Fruit fly (Drosophila melanogaster) whole organism, embryonic: Measurements from ENCODE around the gene CG9886.

ENCODE experiments used
- Ada2b ChIP-seq: fragments of 200-800 bp; sonication (Bioruptor generic); IDR thresholded peaks from 2 replicates; pipeline ENCODE4 v1.3.6; 2022; ENCODE audit warnings: missing biosample characterization, missing genetic modification characterization
- Adf1 ChIP-seq: fragments of 200-800 bp; sonication (Bioruptor generic); IDR thresholded peaks from 2 replicates; pipeline ENCODE4 v1.3.6; 2022; ENCODE audit warnings: missing biosample characterization, missing genetic modification characterization
- Antp ChIP-seq: fragments of 200-800 bp; sonication (Bioruptor generic); optimal IDR thresholded peaks from 3 replicates; lab custom pipeline; 2016; ENCODE audit warnings: missing biosample characterization, missing genetic modification characterization
- CG1024 ChIP-seq: fragments of 200-800 bp; sonication (Bioruptor generic); IDR thresholded peaks from 2 replicates; pipeline ENCODE4 v1.3.6; 2022; ENCODE audit warnings: missing biosample characterization, missing genetic modification characterization
- CG10462 ChIP-seq: fragments of 200-800 bp; sonication (Bioruptor generic); optimal IDR thresholded peaks from 2 replicates; lab custom pipeline; 2016; ENCODE audit warnings: missing biosample characterization, missing genetic modification characterization
- CG12155 ChIP-seq: fragments of 200-800 bp; sonication (Bioruptor generic); optimal IDR thresholded peaks from 3 replicates; lab custom pipeline; 2016; ENCODE audit warnings: missing biosample characterization, missing genetic modification characterization
- CG12391 ChIP-seq: fragments of 200-800 bp; sonication (Bioruptor generic); optimal IDR thresholded peaks from 3 replicates; lab custom pipeline; 2018; ENCODE audit warnings: missing biosample characterization, mild to moderate bottlenecking, missing genetic modification characterization, moderate library complexity
- CG12744 ChIP-seq: fragments of 200-800 bp; sonication (Bioruptor generic); optimal IDR thresholded peaks from 2 replicates; lab custom pipeline; 2016; ENCODE audit warnings: missing biosample characterization, missing genetic modification characterization
- CG14050 ChIP-seq: fragments of 200-800 bp; sonication (Bioruptor generic); IDR thresholded peaks from 3 replicates; pipeline ENCODE4 v1.3.6; 2022; ENCODE audit warnings: missing biosample characterization, missing genetic modification characterization
- CG14965 ChIP-seq: fragments of 200-800 bp; sonication (Bioruptor generic); optimal IDR thresholded peaks from 2 replicates; lab custom pipeline; 2016; ENCODE audit warnings: missing biosample characterization, missing genetic modification characterization, borderline replicate concordance
- CG15601 ChIP-seq: fragments of 200-800 bp; sonication (Bioruptor generic); optimal IDR thresholded peaks from 3 replicates; lab custom pipeline; 2019; ENCODE audit warnings: missing biosample characterization, mild to moderate bottlenecking, missing genetic modification characterization, moderate library complexity
- CG1603 ChIP-seq: fragments of 200-800 bp; sonication (Bioruptor generic); optimal IDR thresholded peaks from 2 replicates; lab custom pipeline; 2019; ENCODE audit warnings: missing biosample characterization, mild to moderate bottlenecking, missing genetic modification characterization, moderate library complexity
- CG2889 ChIP-seq: fragments of 200-800 bp; sonication (Bioruptor generic); IDR thresholded peaks from 3 replicates; pipeline ENCODE4 v1.3.6; 2022; ENCODE audit warnings: missing biosample characterization, missing genetic modification characterization
- CG30403 ChIP-seq: fragments of 200-800 bp; sonication (Bioruptor generic); optimal IDR thresholded peaks from 3 replicates; lab custom pipeline; 2016; ENCODE audit warnings: missing biosample characterization, missing genetic modification characterization
- CG33213 ChIP-seq: fragments of 200-800 bp; sonication (Bioruptor generic); optimal IDR thresholded peaks from 3 replicates; lab custom pipeline; 2016; ENCODE audit warnings: missing biosample characterization, missing genetic modification characterization
- CG4328 ChIP-seq: fragments of 200-800 bp; sonication (Bioruptor generic); optimal IDR thresholded peaks from 3 replicates; lab custom pipeline; 2017; ENCODE audit warnings: missing biosample characterization, missing genetic modification reagents, missing genetic modification characterization
- CG6654 ChIP-seq: fragments of 200-800 bp; sonication (Bioruptor generic); optimal IDR thresholded peaks from 2 replicates; lab custom pipeline; 2017; ENCODE audit warnings: missing biosample characterization, mild to moderate bottlenecking, missing genetic modification characterization
- CG6689 ChIP-seq: fragments of 200-800 bp; sonication (Bioruptor generic); IDR thresholded peaks from 2 replicates; pipeline ENCODE4 v1.3.6; 2022; ENCODE audit warnings: missing biosample characterization, missing genetic modification characterization
- CG7745 ChIP-seq: fragments of 200-800 bp; sonication (Bioruptor generic); optimal IDR thresholded peaks from 2 replicates; lab custom pipeline; 2018; ENCODE audit warnings: missing biosample characterization, mild to moderate bottlenecking, missing genetic modification characterization, moderate library complexity
- Gsc ChIP-seq: fragments of 200-800 bp; sonication (Bioruptor generic); IDR thresholded peaks from 2 replicates; pipeline ENCODE4 v1.3.6; 2022; ENCODE audit warnings: missing biosample characterization, missing genetic modification characterization
- Med ChIP-seq: fragments of 200-800 bp; sonication (Bioruptor generic); peaks from one replicate; lab custom pipeline; 2016; ENCODE audit warnings: missing biosample characterization, missing genetic modification characterization, mild to moderate bottlenecking, inconsistent platforms, moderate library complexity
- Mrtf ChIP-seq: fragments of 200-800 bp; sonication (Bioruptor generic); IDR thresholded peaks from 3 replicates; pipeline ENCODE4 v1.3.6; 2022; ENCODE audit warnings: missing biosample characterization, missing genetic modification characterization
- Myb ChIP-seq: fragments of 200-800 bp; sonication (Bioruptor generic); optimal IDR thresholded peaks from 2 replicates; lab custom pipeline; 2016; ENCODE audit warnings: missing biosample characterization, missing genetic modification characterization
- Opbp ChIP-seq: fragments of 200-800 bp; sonication (Bioruptor generic); IDR thresholded peaks from 3 replicates; pipeline ENCODE4 v1.3.6; 2022; ENCODE audit warnings: missing biosample characterization, missing genetic modification characterization; ENCODE audit not compliant: partially characterized antibody
- Rfx ChIP-seq: fragments of 200-800 bp; sonication (Bioruptor generic); IDR thresholded peaks from 2 replicates; pipeline ENCODE4 v1.3.6; 2022; ENCODE audit warnings: missing biosample characterization, missing genetic modification characterization
- Side ChIP-seq: fragments of 200-800 bp; sonication (Bioruptor generic); optimal IDR thresholded peaks from 2 replicates; lab custom pipeline; 2016; ENCODE audit warnings: missing biosample characterization, missing genetic modification characterization
- Sox102F ChIP-seq: fragments of 200-800 bp; sonication (Bioruptor generic); optimal IDR thresholded peaks from 2 replicates; lab custom pipeline; 2018; ENCODE audit warnings: missing biosample characterization, mild to moderate bottlenecking, missing genetic modification characterization, moderate library complexity
- YL-1 ChIP-seq: fragments of 200-800 bp; sonication (Bioruptor generic); optimal IDR thresholded peaks from 3 replicates; lab custom pipeline; 2017; ENCODE audit warnings: missing biosample characterization, mild to moderate bottlenecking, missing genetic modification characterization
- bowl ChIP-seq: fragments of 200-800 bp; sonication (Bioruptor generic); IDR thresholded peaks from 2 replicates; pipeline ENCODE4 v1.3.6; 2022; ENCODE audit warnings: missing biosample characterization, missing genetic modification characterization
- cas ChIP-seq: fragments of 200-800 bp; sonication (Bioruptor generic); IDR thresholded peaks from 2 replicates; pipeline ENCODE4 v1.3.6; 2022; ENCODE audit warnings: missing biosample characterization, missing genetic modification characterization
- corto ChIP-seq: fragments of 200-800 bp; sonication (Bioruptor generic); optimal IDR thresholded peaks from 2 replicates; lab custom pipeline; 2016; ENCODE audit warnings: missing biosample characterization, mild to moderate bottlenecking, missing genetic modification characterization, moderate library complexity
- crp ChIP-seq, 2 experiments: fragments of 200-800 bp; sonication (Bioruptor generic); optimal IDR thresholded peaks; 2 replicates in 1 of 2; 3 replicates in 1 of 2; lab custom pipeline; 2017; ENCODE audit warnings: missing biosample characterization in 2 of 2, missing genetic modification characterization in 2 of 2, mild to moderate bottlenecking in 1 of 2, moderate library complexity in 1 of 2
- dpn ChIP-seq, 2 experiments: fragments of 200-800 bp; sonication (Bioruptor generic); optimal IDR thresholded peaks; 3 replicates each; lab custom pipeline; 2016; ENCODE audit warnings: missing biosample characterization in 2 of 2, missing genetic modification characterization in 2 of 2
- dysf ChIP-seq: fragments of 200-800 bp; sonication (Bioruptor generic); IDR thresholded peaks from 3 replicates; pipeline ENCODE4 v1.3.6; 2022; ENCODE audit warnings: missing biosample characterization, missing genetic modification characterization
- exex ChIP-seq: fragments of 200-800 bp; sonication (Bioruptor generic); optimal IDR thresholded peaks from 4 replicates; lab custom pipeline; 2018; ENCODE audit warnings: missing biosample characterization, mild to moderate bottlenecking, missing genetic modification characterization, moderate library complexity
- jigr1 ChIP-seq: fragments of 200-800 bp; sonication (Bioruptor generic); IDR thresholded peaks from 3 replicates; pipeline ENCODE4 v1.3.6; 2022; ENCODE audit warnings: missing biosample characterization, missing genetic modification characterization
- lola ChIP-seq, 3 experiments: fragments of >200 bp in 2 of 3; fragments of 200-800 bp in 1 of 3; sonication (Bioruptor generic) in 1 of 3; optimal IDR thresholded peaks; 2 replicates each; lab custom pipeline; 2017 to 2019; ENCODE audit warnings: missing biosample characterization in 3 of 3, missing genetic modification characterization in 3 of 3, mild to moderate bottlenecking in 1 of 3, moderate library complexity in 1 of 3
- luna ChIP-seq: fragments of 200-800 bp; sonication (Bioruptor generic); optimal IDR thresholded peaks from 2 replicates; lab custom pipeline; 2016; ENCODE audit warnings: missing biosample characterization, missing genetic modification characterization
- mirr ChIP-seq: fragments of 200-800 bp; sonication (Bioruptor generic); optimal IDR thresholded peaks from 3 replicates; lab custom pipeline; 2018; ENCODE audit warnings: missing biosample characterization, mild to moderate bottlenecking, missing genetic modification characterization
- nau ChIP-seq: fragments of 200-800 bp; sonication (Bioruptor generic); optimal IDR thresholded peaks from 3 replicates; lab custom pipeline; 2017; ENCODE audit warnings: missing biosample characterization, mild to moderate bottlenecking, missing genetic modification characterization, missing genetic modification reagents
- rib ChIP-seq: fragments of 200-800 bp; sonication (Bioruptor generic); IDR thresholded peaks from 2 replicates; pipeline ENCODE4 v1.3.6; 2022; ENCODE audit warnings: missing biosample characterization, missing genetic modification characterization
- sc ChIP-seq, 3 experiments: fragments of >200 bp in 2 of 3; fragments of 200-800 bp in 1 of 3; sonication (Bioruptor generic) in 1 of 3; optimal IDR thresholded peaks; 2 replicates in 2 of 3; 3 replicates in 1 of 3; lab custom pipeline; 2017; ENCODE audit warnings: mild to moderate bottlenecking in 1 of 3, missing biosample characterization in 1 of 3, missing genetic modification characterization in 1 of 3, missing genetic modification reagents in 1 of 3
- sens ChIP-seq: fragments of 200-800 bp; sonication (Bioruptor generic); peaks from one replicate; lab custom pipeline; 2016; ENCODE audit warnings: missing biosample characterization, missing genetic modification characterization
- toy ChIP-seq: fragments of 200-800 bp; sonication (Bioruptor generic); IDR thresholded peaks from 2 replicates; pipeline ENCODE4 v1.3.6; 2022; ENCODE audit warnings: missing biosample characterization, missing genetic modification characterization
- wdn ChIP-seq: fragments of 200-800 bp; sonication (Bioruptor generic); IDR thresholded peaks from 2 replicates; pipeline ENCODE4 v1.3.6; 2022; ENCODE audit warnings: missing biosample characterization, missing genetic modification characterization
- wor ChIP-seq: fragments of 200-800 bp; sonication (Bioruptor generic); IDR thresholded peaks from 2 replicates; pipeline ENCODE4 v1.3.6; 2022; ENCODE audit warnings: missing biosample characterization, missing genetic modification characterization
- zen2 ChIP-seq: fragments of 200-800 bp; sonication (Bioruptor generic); IDR thresholded peaks from 3 replicates; pipeline ENCODE4 v1.3.6; 2022; ENCODE audit warnings: missing biosample characterization, missing genetic modification characterization; ENCODE audit not compliant: partially characterized antibody

Gene CG9886

DNA sequence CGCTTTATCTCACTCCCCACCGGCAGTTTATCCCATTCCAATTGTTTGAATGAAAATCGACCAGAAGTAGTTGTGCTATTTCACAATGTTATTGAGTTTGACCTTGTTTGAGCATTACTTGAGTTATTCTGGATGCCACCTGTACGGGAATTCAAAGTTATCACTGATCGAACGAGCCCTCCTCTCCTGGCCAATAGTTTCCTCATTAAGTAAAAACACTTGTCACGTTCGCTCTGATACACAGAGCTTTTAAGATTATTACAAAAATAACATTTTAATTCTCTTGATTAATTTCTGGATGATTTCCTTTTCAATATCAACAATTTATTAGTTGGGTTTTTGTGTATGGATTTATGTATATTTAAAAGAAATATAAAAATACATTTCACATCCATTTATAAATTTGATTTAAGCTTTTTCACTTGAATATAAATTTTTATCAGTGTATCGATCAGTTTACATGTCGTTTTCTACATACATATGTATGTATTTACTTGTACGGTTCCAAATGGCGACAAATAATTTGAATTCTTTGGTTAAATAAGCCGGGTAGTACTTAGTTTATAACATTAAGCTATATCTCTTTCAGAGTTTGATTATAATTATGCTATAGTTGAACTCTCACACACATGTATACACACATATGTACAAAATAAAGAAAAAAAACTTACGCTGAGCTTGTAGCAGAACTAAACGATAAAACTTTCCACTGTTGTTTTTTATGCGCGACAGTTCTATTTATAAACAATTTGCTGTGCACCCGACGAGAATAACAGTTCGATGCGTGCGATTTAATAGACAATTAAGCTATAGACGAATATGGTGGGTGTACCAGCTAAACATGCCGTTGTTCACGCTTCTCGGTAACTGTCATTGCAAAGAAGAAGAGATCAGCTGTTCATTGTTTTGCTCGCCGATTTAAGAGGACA, 46.5 kb upstream of the CG9886 start, which contains the start of the genes CG3609 and CG15390 (continued):
- TF ChIP-seq sens (GFP tag; lab: Kevin White, UChicago) (peak; percentile 97), cas (GFP tag; lab: Robert Waterston, UW) (peak; percentile 47; the same call in 1 of the 2 replicates), CG33213 (peak; percentile 91), luna (GFP tag; lab: Kevin White, UChicago) (peak; percentile 81), CG1603 (tag; lab: Kevin White, UChicago) (peak; percentile 87), Ada2b (GFP tag; lab: Robert Waterston, UW) (peak; percentile 74), mirr (GFP tag; lab: Kevin White, UChicago) (peak; percentile 92), dysf (GFP tag; lab: Robert Waterston, UW) (peak; percentile 80), Opbp (GFP tag; lab: Robert Waterston, UW) (peak; percentile 25; the same call in 1 of the 3 replicates), CG6654 (GFP tag; lab: Kevin White, UChicago) (no peak), wdn (GFP tag; lab: Robert Waterston, UW) (peak; percentile 69), nau (GFP tag; lab: Kevin White, UChicago) (no peak), Myb (peak; percentile 81), jigr1 (GFP tag; lab: Robert Waterston, UW) (no peak), sc (optimal IDR thresholded peaks at IDR 0.05; lab: Kevin White, UChicago) (no peak), sc (GFP tag; optimal IDR thresholded peaks at IDR 0.05; lab: Kevin White, UChicago) (no peak), dpn (GFP tag; optimal IDR thresholded peaks at IDR 0.05; lab: Kevin White, UChicago) (peak; percentile 88 to 92), Med (GFP tag; lab: Kevin White, UChicago) (peak; percentile 99), Side (GFP tag; lab: Kevin White, UChicago) (peak; percentile 85), CG1024 (peak; percentile 55; the same call in 1 of the 2 replicates), Rfx (GFP tag; lab: Robert Waterston, UW) (peak; percentile 98), wor (GFP tag; lab: Robert Waterston, UW) (peak; percentile 9; the same call in 1 of the 2 replicates), toy (peak; percentile 42; the same call in 1 of the 2 replicates), CG12744 (GFP tag; lab: Kevin White, UChicago) (peak; percentile 86), corto (GFP tag; lab: Kevin White, UChicago) (peak; percentile 51), CG12391 (tag; lab: Kevin White, UChicago) (peak; percentile 78), exex (tag; lab: Kevin White, UChicago) (peak; percentile 91), CG14050 (GFP tag; lab: Robert Waterston, UW) (peak; percentile 62), CG12155 (GFP tag; lab: Kevin White, UChicago) (peak; percentile 86), CG14965 (GFP tag; lab: Kevin White, UChicago) (peak; percentile 65), Mrtf (GFP tag; lab: Robert Waterston, UW) (peak; percentile 82; the same call in 2 of the 3 replicates), crp (GFP tag; optimal IDR thresholded peaks at IDR 0.05; lab: Kevin White, UChicago) (peak; percentile 85 to 99), CG10462 (GFP tag; lab: Kevin White, UChicago) (peak; percentile 81), YL-1 (GFP tag; lab: Kevin White, UChicago) (peak; percentile 62), Sox102F (GFP tag; lab: Kevin White, UChicago) (peak; percentile 81), CG15601 (tag; lab: Kevin White, UChicago) (peak; percentile 22), CG4328 (no peak), zen2 (GFP tag; lab: Robert Waterston, UW) (no peak), rib (GFP tag; lab: Robert Waterston, UW) (peak; percentile 90), bowl (peak; percentile 29; the same call in 1 of the 2 replicates), Antp (peak; percentile 94), lola (GFP tag; optimal IDR thresholded peaks at IDR 0.05; lab: Kevin White, UChicago) (peak in 1 of 3 experiments; percentile 46), CG7745 (tag; lab: Kevin White, UChicago) (no peak), Gsc (GFP tag; lab: Robert Waterston, UW) (no peak), CG6689 (GFP tag; lab: Robert Waterston, UW) (peak; percentile 47), Adf1 (GFP tag; lab: Robert Waterston, UW) (peak; percentile 52; the same call in 1 of the 2 replicates), CG30403 (GFP tag; lab: Kevin White, UChicago) (peak; percentile 85), CG2889 (peak; percentile 50; the same call in 1 of the 3 replicates)
